Fruit fly (Drosophila melanogaster) whole organism, wandering third instar larva: ENCODE results near the gene saturn.

ENCODE experiments used
- CG32264 ChIP-seq: fragments of 200-800 bp; sonication (Bioruptor generic); optimal IDR thresholded peaks from 2 replicates; lab custom pipeline; 2016; ENCODE audit warnings: missing biosample characterization, missing genetic modification characterization
- CG9705 ChIP-seq: fragments of 200-800 bp; sonication (Bioruptor generic); optimal IDR thresholded peaks from 2 replicates; lab custom pipeline; 2018; ENCODE audit warnings: missing biosample characterization, mild to moderate bottlenecking, missing genetic modification characterization
- CrebA ChIP-seq: fragments of 200-800 bp; sonication (Bioruptor generic); optimal IDR thresholded peaks from 2 replicates; lab custom pipeline; 2016; ENCODE audit warnings: missing biosample characterization, mild to moderate bottlenecking, missing genetic modification characterization, borderline replicate concordance
- Dif ChIP-seq: fragments of 200-275, 200-300 bp; sonication (Bioruptor generic); optimal IDR thresholded peaks from 2 replicates; lab custom pipeline; 2018; ENCODE audit warnings: missing biosample characterization, missing genetic modification characterization; ENCODE audit not compliant: partially characterized antibody
- HLH106 ChIP-seq: fragments of 200-800 bp; optimal IDR thresholded peaks from 3 replicates; lab custom pipeline; 2019; ENCODE audit warnings: missing biosample characterization, mild to moderate bottlenecking, missing genetic modification characterization, moderate library complexity
- Hr78 ChIP-seq: fragments of >200 bp; optimal IDR thresholded peaks from 2 replicates; lab custom pipeline; 2017; ENCODE audit warnings: missing biosample characterization, missing genetic modification characterization
- Hr83 ChIP-seq: fragments of 200-300 bp; sonication (Bioruptor generic); optimal IDR thresholded peaks from 2 replicates; lab custom pipeline; 2016; ENCODE audit warnings: missing biosample characterization, mild to moderate bottlenecking, missing genetic modification characterization, moderate library complexity; ENCODE audit not compliant: poor library complexity, severe bottlenecking
- Jra ChIP-seq: sonication (Bioruptor generic); optimal IDR thresholded peaks from 2 replicates; lab custom pipeline; 2016; ENCODE audit warnings: missing biosample characterization, missing genetic modification characterization
- Mio ChIP-seq: sonication (Bioruptor generic); optimal IDR thresholded peaks from 2 replicates; lab custom pipeline; 2016; ENCODE audit warnings: missing biosample characterization, missing genetic modification characterization
- Myc ChIP-seq: fragments of >200 bp; optimal IDR thresholded peaks from 2 replicates; lab custom pipeline; 2017
- N ChIP-seq: fragments of >200 bp; optimal IDR thresholded peaks from 2 replicates; lab custom pipeline; 2018; ENCODE audit warnings: missing biosample characterization, missing external identifiers, missing genetic modification characterization
- OdsH ChIP-seq: fragments of 200-800 bp; sonication (Bioruptor generic); optimal IDR thresholded peaks from 2 replicates; lab custom pipeline; 2016; ENCODE audit warnings: missing biosample characterization, mild to moderate bottlenecking, missing genetic modification characterization
- Rel ChIP-seq, 2 experiments: fragments of 200-800 bp; sonication (Bioruptor generic) in 1 of 2; optimal IDR thresholded peaks; 2 replicates in 1 of 2; 3 replicates in 1 of 2; lab custom pipeline; 2016 to 2019; ENCODE audit warnings: mild to moderate bottlenecking in 2 of 2, missing biosample characterization in 2 of 2, missing genetic modification characterization in 2 of 2, moderate library complexity in 1 of 2
- Sp1 ChIP-seq: fragments of 200-800 bp; sonication (Bioruptor generic); optimal IDR thresholded peaks from 3 replicates; lab custom pipeline; 2019; ENCODE audit warnings: missing biosample characterization, mild to moderate bottlenecking, missing genetic modification characterization, moderate library complexity
- Vsx2 ChIP-seq: fragments of 200-300, 225-300 bp; sonication (Bioruptor generic); optimal IDR thresholded peaks from 2 replicates; lab custom pipeline; 2018; ENCODE audit warnings: missing biosample characterization, missing genetic modification characterization; ENCODE audit not compliant: partially characterized antibody
- br ChIP-seq: fragments of 200-800 bp; sonication (Bioruptor generic); optimal IDR thresholded peaks from 2 replicates; lab custom pipeline; 2016; ENCODE audit warnings: missing biosample characterization, missing genetic modification characterization
- brk ChIP-seq: fragments of 200-800 bp; sonication (Bioruptor generic); optimal IDR thresholded peaks from 2 replicates; lab custom pipeline; 2016; ENCODE audit warnings: missing biosample characterization, mild to moderate bottlenecking, missing genetic modification characterization
- dl ChIP-seq, 2 experiments: fragments of 175-275, 200-275 bp in 1 of 2; fragments of 200-275 bp in 1 of 2; sonication (Bioruptor generic); optimal IDR thresholded peaks; lab custom pipeline; 2018; ENCODE audit warnings: mild to moderate bottlenecking in 2 of 2, missing biosample characterization in 2 of 2, missing genetic modification characterization in 2 of 2, moderate library complexity in 2 of 2; ENCODE audit not compliant: partially characterized antibody in 2 of 2, insufficient read depth in 1 of 2
- dmrt93B ChIP-seq: fragments of 200-800 bp; sonication (Bioruptor generic); optimal IDR thresholded peaks from 2 replicates; lab custom pipeline; 2018; ENCODE audit warnings: missing biosample characterization, mild to moderate bottlenecking, missing genetic modification characterization
- ey ChIP-seq: fragments of 200-800 bp; sonication (Bioruptor generic); optimal IDR thresholded peaks from 2 replicates; lab custom pipeline; 2016; ENCODE audit warnings: missing biosample characterization, missing genetic modification characterization
- foxo ChIP-seq, 2 experiments: fragments of 200-800 bp; sonication (Bioruptor generic); optimal IDR thresholded peaks; 2 replicates in 1 of 2; 3 replicates in 1 of 2; lab custom pipeline; 2016 to 2017; ENCODE audit warnings: missing biosample characterization in 2 of 2, missing genetic modification characterization in 2 of 2
- h ChIP-seq: fragments of 200-800 bp; sonication (Bioruptor generic); optimal IDR thresholded peaks from 3 replicates; lab custom pipeline; 2016; ENCODE audit warnings: missing biosample characterization, mild to moderate bottlenecking, missing genetic modification characterization
- jim ChIP-seq: fragments of 175-275, 200-325 bp; sonication (Bioruptor generic); optimal IDR thresholded peaks from 2 replicates; lab custom pipeline; 2016; ENCODE audit warnings: missing biosample characterization, mild to moderate bottlenecking, missing genetic modification characterization
- lola ChIP-seq: fragments of >200 bp; optimal IDR thresholded peaks from 2 replicates; lab custom pipeline; 2017; ENCODE audit warnings: missing biosample characterization, missing genetic modification characterization
- pan ChIP-seq: fragments of >200 bp; optimal IDR thresholded peaks from 2 replicates; lab custom pipeline; 2017
- psq ChIP-seq: fragments of 200-800 bp; sonication (Bioruptor generic); optimal IDR thresholded peaks from 3 replicates; lab custom pipeline; 2017; ENCODE audit warnings: missing biosample characterization, mild to moderate bottlenecking, missing genetic modification characterization, moderate library complexity
- rgr ChIP-seq: fragments of 200-800 bp; sonication (Bioruptor generic); optimal IDR thresholded peaks from 3 replicates; lab custom pipeline; 2016; ENCODE audit warnings: missing biosample characterization, mild to moderate bottlenecking, missing genetic modification characterization
- sage ChIP-seq: fragments of 200-800 bp; sonication (Bioruptor generic); optimal IDR thresholded peaks from 2 replicates; lab custom pipeline; 2016; ENCODE audit warnings: missing biosample characterization, mild to moderate bottlenecking, missing genetic modification characterization
- sv ChIP-seq: fragments of 200-800 bp; sonication (Bioruptor generic); optimal IDR thresholded peaks from 3 replicates; lab custom pipeline; 2016; ENCODE audit warnings: missing biosample characterization, missing genetic modification characterization
- usp ChIP-seq: fragments of >200 bp; optimal IDR thresholded peaks from 2 replicates; lab custom pipeline; 2017; ENCODE audit warnings: missing biosample characterization, missing genetic modification characterization
- woc ChIP-seq: sonication (Bioruptor generic); optimal IDR thresholded peaks from 2 replicates; lab custom pipeline; 2016; ENCODE audit warnings: missing biosample characterization, mild to moderate bottlenecking, missing genetic modification characterization

saturn gene

dm6 chr3L:14190625-14191475, 12.3 kb upstream of the saturn start, which contains the start of gene nuf (continued):
- TF ChIP-seq sage (GFP tag; lab: Kevin White, UChicago) (no peak), brk (no peak), h (peak; percentile 41), Myc (lab: Kevin White, UChicago) (no peak), Hr83 (GFP tag; lab: Kevin White, UChicago) (peak; percentile 53), Sp1 (GFP tag; lab: Kevin White, UChicago) (peak; percentile 45), br (peak; percentile 41), dmrt93B (GFP tag; lab: Kevin White, UChicago) (peak; percentile 21), N (GFP tag; lab: Kevin White, UChicago) (no peak), HLH106 (tag; lab: Kevin White, UChicago) (peak; percentile 29), CG32264 (GFP tag; lab: Kevin White, UChicago) (no peak), Mio (GFP tag; lab: Kevin White, UChicago) (no peak), usp (GFP tag; lab: Kevin White, UChicago) (no peak), Dif (GFP tag; lab: Kevin White, UChicago) (peak; percentile 39), OdsH (GFP tag; lab: Kevin White, UChicago) (no peak)

- TF ChIP-seq psq (GFP tag; lab: Kevin White, UChicago), result no peak
- TF ChIP-seq Hr78 (GFP tag; lab: Kevin White, UChicago), result no peak
- no peak for TF ChIP-seq woc
- no peak for TF ChIP-seq dl (GFP tag; optimal IDR thresholded peaks at IDR 0.05; lab: Kevin White, UChicago; ENCODE audit: insufficient read depth in 1 of 2, partially characterized antibody in 2 of 2)
- TF ChIP-seq sage (GFP tag; lab: Kevin White, UChicago), result no peak
- no peak for TF ChIP-seq CG9705
- TF ChIP-seq brk, result no peak
- no peak for TF ChIP-seq lola (GFP tag; lab: Kevin White, UChicago)
- no peak for TF ChIP-seq Rel (GFP tag; optimal IDR thresholded peaks at IDR 0.05; lab: Kevin White, UChicago)
- no peak for TF ChIP-seq Rel (tag; optimal IDR thresholded peaks at IDR 0.05; lab: Kevin White, UChicago)
- TF ChIP-seq Jra (GFP tag; lab: Kevin White, UChicago), result no peak
- TF ChIP-seq Dif (GFP tag; lab: Kevin White, UChicago), result no peak
- no peak for TF ChIP-seq h
- TF ChIP-seq jim (GFP tag; lab: Kevin White, UChicago), result no peak
- no peak for TF ChIP-seq sv (GFP tag; lab: Kevin White, UChicago)
- no peak for TF ChIP-seq N (GFP tag; lab: Kevin White, UChicago)
- TF ChIP-seq pan (lab: Kevin White, UChicago), result no peak
- TF ChIP-seq Myc (lab: Kevin White, UChicago), result no peak
- no peak for TF ChIP-seq Hr83 (GFP tag; lab: Kevin White, UChicago)
Measured at dm6 chr3L:14191476-14191752, 11.7 kb upstream of the saturn start.

DNA sequence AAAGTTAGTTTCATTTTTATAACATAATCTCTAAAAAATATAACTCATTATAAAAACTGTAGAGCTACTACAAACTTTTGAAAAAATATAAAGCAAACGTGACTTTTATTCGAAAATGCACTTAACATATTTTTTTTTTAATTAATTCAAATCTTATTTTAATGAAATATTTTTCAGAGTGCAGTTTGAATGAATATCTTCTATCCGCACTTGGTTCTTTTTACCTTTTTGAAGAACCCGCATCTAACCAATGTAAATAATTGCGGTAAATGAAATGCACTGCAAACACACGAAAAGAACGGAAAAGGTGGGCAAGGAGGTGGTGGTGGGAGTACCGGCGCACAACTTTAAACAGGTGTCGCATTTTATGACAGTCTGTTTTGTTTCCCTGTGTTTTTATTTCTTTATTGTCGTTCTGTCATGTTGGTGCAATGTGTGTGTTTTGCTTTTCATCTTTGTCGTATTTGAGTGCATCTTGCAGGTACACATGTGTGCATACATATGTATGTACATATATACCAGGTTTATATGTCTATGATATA, 9.1 kb upstream of the saturn start:
- TF ChIP-seq N (GFP tag; lab: Kevin White, UChicago) (no peak), Hr83 (GFP tag; lab: Kevin White, UChicago) (peak; percentile 9), psq (GFP tag; lab: Kevin White, UChicago) (peak; percentile 5), jim (GFP tag; lab: Kevin White, UChicago) (no peak), Vsx2 (no peak), foxo (GFP tag; optimal IDR thresholded peaks at IDR 0.05; lab: Kevin White, UChicago) (peak in 1 of 2 experiments; percentile 9), rgr (GFP tag; lab: Kevin White, UChicago) (no peak), CG32264 (GFP tag; lab: Kevin White, UChicago) (no peak), h (peak; percentile 9), Dif (GFP tag; lab: Kevin White, UChicago) (no peak), Rel (GFP tag; optimal IDR thresholded peaks at IDR 0.05; lab: Kevin White, UChicago) (no peak), Rel (tag; optimal IDR thresholded peaks at IDR 0.05; lab: Kevin White, UChicago) (no peak), ey (GFP tag; lab: Kevin White, UChicago) (no peak), CrebA (GFP tag; lab: Kevin White, UChicago) (no peak)
